Worm (Caenorhabditis elegans): ENCODE data around the gene ZK1128.1.

Gene ZK1128.1

ce11 chrIII:10118818-10119217, 4.3 kb upstream of the ZK1128.1 start, which contains the start of gene ZK1128.3 (continued):
- TF ChIP-seq ceh-40 (GFP tag; IDR thresholded peaks at IDR 0.05), result no peak
- TF ChIP-seq let-526 (GFP tag; IDR thresholded peaks at IDR 0.05), result no peak
- no peak for TF ChIP-seq ztf-28 (GFP tag; IDR thresholded peaks at IDR 0.05)
- TF ChIP-seq K11D2.4 (GFP tag; IDR thresholded peaks at IDR 0.05), result no peak

- TF ChIP-seq efl-1 (GFP tag; optimal IDR thresholded peaks at IDR 0.05), result no peak
- TF ChIP-seq mes-4 (tag; optimal IDR thresholded peaks at IDR 0.05), result no peak
Measured at ce11 chrIII:10112958-10113357, 1.6 kb downstream of the ZK1128.1 start, which contains the start of gene vps-29. TSS of gene vps-29 (minus strand) at chrIII:10113058.

- TF ChIP-seq nhr-27 (tag; optimal IDR thresholded peaks at IDR 0.05), result no peak
- no peak for TF ChIP-seq ztf-28 (GFP tag; IDR thresholded peaks at IDR 0.05)
- no peak for TF ChIP-seq nhr-90 (tag; optimal IDR thresholded peaks at IDR 0.05)
- TF ChIP-seq xnd-1 (tag; optimal IDR thresholded peaks at IDR 0.05), result no peak
- TF ChIP-seq let-607 (tag; optimal IDR thresholded peaks at IDR 0.05), result no peak
- TF ChIP-seq fkh-3 (tag; optimal IDR thresholded peaks at IDR 0.05), result no peak
- TF ChIP-seq attf-3 (GFP tag; conservative IDR thresholded peaks at IDR 0.05), result no peak
- TF ChIP-seq madf-8 (GFP tag; conservative IDR thresholded peaks at IDR 0.05), result no peak
- no peak for TF ChIP-seq T26A5.8 (tag; optimal IDR thresholded peaks at IDR 0.05)
- no peak for TF ChIP-seq rcor-1 (GFP tag; IDR thresholded peaks at IDR 0.05)
- TF ChIP-seq C06A6.2 (GFP tag; conservative IDR thresholded peaks at IDR 0.05), result no peak
- no peak for TF ChIP-seq F37B4.10 (GFP tag; IDR thresholded peaks at IDR 0.05)
- no peak for TF ChIP-seq chd-7 (tag; optimal IDR thresholded peaks at IDR 0.05)
- TF ChIP-seq hmg-1.2 (GFP tag; IDR thresholded peaks at IDR 0.05), result no peak
- no peak for TF ChIP-seq bed-1 (GFP tag; IDR thresholded peaks at IDR 0.05)
- no peak for TF ChIP-seq egrh-3 (GFP tag; IDR thresholded peaks at IDR 0.05)
- TF ChIP-seq B0035.1 (tag; optimal IDR thresholded peaks at IDR 0.05), result no peak
- no peak for TF ChIP-seq hsf-1 (GFP tag; IDR thresholded peaks at IDR 0.05)
Measured at ce11 chrIII:10108995-10109394, 5.6 kb downstream of the ZK1128.1 start, which contains the start of gene T16H12.9. TSS of gene T16H12.9 (plus strand) at chrIII:10109295.

- TF ChIP-seq T26A5.8 (tag; optimal IDR thresholded peaks at IDR 0.05) (no peak), nhr-80 (tag; optimal IDR thresholded peaks at IDR 0.05) (no peak), ccch-3 (GFP tag; optimal IDR thresholded peaks at IDR 0.05) (no peak)
Measured at ce11 chrIII:10106390-10106789, 8.2 kb downstream of the ZK1128.1 start, which contains the start of gene srt-55. TSS of gene srt-55 (minus strand) at chrIII:10106490.

ce11 chrIII:10101352-10101751, 13.2 kb downstream of the ZK1128.1 start, which contains the start of gene kel-10:
TSS of gene kel-10 (minus strand) at chrIII:10101452.
- no peak for TF ChIP-seq rpc-1 (optimal IDR thresholded peaks at IDR 0.05)
- no peak for TF ChIP-seq rpc-1 (tag; optimal IDR thresholded peaks at IDR 0.05)
- no peak for TF ChIP-seq cebp-1 (GFP tag; IDR thresholded peaks at IDR 0.05)
- TF ChIP-seq cebp-1 (tag; optimal IDR thresholded peaks at IDR 0.05), result no peak
- TF ChIP-seq B0019.2 (GFP tag; conservative IDR thresholded peaks at IDR 0.05), result no peak
- TF ChIP-seq nfya-1 (tag; optimal IDR thresholded peaks at IDR 0.05; ENCODE audit: borderline replicate concordance, insufficient read depth), result no peak

ce11 chrIII:10097981-10098380, 16.6 kb downstream of the ZK1128.1 start, which contains the start of gene spop-1:
TSS of gene spop-1 (minus strand) at chrIII:10098081.
- no peak for TF ChIP-seq zfh-2 (GFP tag; conservative IDR thresholded peaks at IDR 0.05)
- no peak for TF ChIP-seq B0336.3 (GFP tag; IDR thresholded peaks at IDR 0.05)
- no peak for TF ChIP-seq ZK185.1 (tag; optimal IDR thresholded peaks at IDR 0.05; ENCODE audit: poor library complexity, severe bottlenecking)
- no peak for TF ChIP-seq K11D2.4 (GFP tag; IDR thresholded peaks at IDR 0.05)
